Worm (Caenorhabditis elegans): ENCODE data around the gene H06I04.6.

Gene H06I04.6

DNA sequence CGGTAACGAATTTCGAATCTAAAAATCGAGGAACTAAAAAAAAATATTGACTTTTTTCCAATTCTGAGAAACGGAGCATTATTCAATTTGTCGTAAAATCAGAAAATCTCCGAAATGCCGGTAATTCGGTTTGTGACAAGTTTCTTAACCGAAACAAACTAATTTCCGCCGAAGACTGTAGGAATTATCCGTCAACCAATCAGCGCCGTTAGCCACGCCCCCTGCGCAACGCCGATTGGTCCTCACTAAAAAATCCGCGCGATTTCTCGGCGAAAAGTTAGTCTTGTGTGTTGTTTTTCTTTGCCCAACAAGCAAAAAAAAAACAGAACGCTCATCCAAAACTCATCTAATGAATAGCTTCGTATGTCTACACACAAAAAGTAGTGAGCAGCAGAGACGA lies 44.1 kb downstream of the H06I04.6 start:
- TF ChIP-seq C38D4.7 (GFP tag; optimal IDR thresholded peaks at IDR 0.05) (no peak), T23F11.4 (GFP tag; optimal IDR thresholded peaks at IDR 0.05) (no peak), che-1 (tag; optimal IDR thresholded peaks at IDR 0.05) (no peak), madf-2 (tag; optimal IDR thresholded peaks at IDR 0.05) (no peak), nfya-1 (tag; optimal IDR thresholded peaks at IDR 0.05) (peak; percentile 60)

DNA sequence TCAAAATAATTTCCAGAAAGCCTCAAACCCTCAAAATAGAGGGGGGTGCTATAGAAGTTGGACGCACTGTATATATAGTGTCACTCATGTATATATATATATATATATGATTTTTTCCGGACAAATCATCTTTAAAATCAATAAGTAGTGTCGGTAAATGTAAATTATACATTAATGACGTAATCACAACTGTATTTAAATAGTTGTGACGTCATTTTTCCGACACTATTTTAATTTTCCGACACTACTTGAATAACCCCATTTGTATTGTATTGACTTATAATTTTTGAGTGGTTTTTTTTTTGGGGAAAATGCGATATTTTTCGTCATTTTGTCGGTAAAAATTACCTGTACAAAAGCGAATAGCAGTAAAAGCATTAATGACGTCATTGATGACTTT lies 45.3 kb downstream of the H06I04.6 start:
- TF ChIP-seq pag-3 (tag; optimal IDR thresholded peaks at IDR 0.05; ENCODE audit: borderline replicate concordance) (no peak), ets-4 (tag; optimal IDR thresholded peaks at IDR 0.05) (no peak), pha-2 (tag; optimal IDR thresholded peaks at IDR 0.05) (no peak), hlh-6 (tag; optimal IDR thresholded peaks at IDR 0.05) (no peak), unc-42 (tag; optimal IDR thresholded peaks at IDR 0.05) (no peak), npax-4 (tag; optimal IDR thresholded peaks at IDR 0.05) (no peak), ceh-18 (tag; optimal IDR thresholded peaks at IDR 0.05) (no peak), hlh-8 (tag; optimal IDR thresholded peaks at IDR 0.05) (no peak), hlh-30 (tag; optimal IDR thresholded peaks at IDR 0.05; ENCODE audit: insufficient read depth) (no peak)

DNA sequence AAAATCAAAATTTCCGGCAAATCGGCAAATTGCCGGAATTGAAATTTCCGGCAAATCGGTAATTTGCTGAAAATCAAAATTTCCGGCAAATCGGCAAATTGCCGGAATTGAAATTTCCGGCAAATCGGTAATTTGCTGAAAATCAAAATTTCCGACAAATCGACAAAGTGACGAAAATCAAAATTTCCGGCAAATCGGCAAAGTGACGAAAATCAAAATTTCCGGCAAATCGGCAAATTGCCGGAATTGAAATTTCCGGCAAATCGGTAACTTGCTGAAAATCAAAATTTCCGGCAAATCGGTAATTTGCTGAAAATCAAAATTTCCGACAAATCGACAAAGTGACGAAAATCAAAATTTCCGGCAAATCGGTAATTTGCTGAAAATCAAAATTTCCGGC lies 52.5 kb downstream of the H06I04.6 start:
- TF ChIP-seq ceh-45 (GFP tag; IDR thresholded peaks at IDR 0.05), result 0 out of 2 replicates have a peak, but pooled peaks have one; percentile 44

Data from whole organism, late embryonic.